Fruit fly (Drosophila melanogaster) whole organism, prepupa: ENCODE measurements around the gene lic.

Source experiments
- CG10631 ChIP-seq: fragments of 200-800 bp; sonication (Bioruptor generic); optimal IDR thresholded peaks from 2 replicates; lab custom pipeline; 2016; ENCODE audit warnings: missing biosample characterization, missing genetic modification characterization
- CG10669 ChIP-seq: fragments of 200-800 bp; sonication (Bioruptor generic); optimal IDR thresholded peaks from 3 replicates; lab custom pipeline; 2018; ENCODE audit warnings: missing biosample characterization, mild to moderate bottlenecking, missing genetic modification characterization, moderate library complexity
- CG11294 ChIP-seq: fragments of 200-800 bp; sonication (Bioruptor generic); IDR thresholded peaks from 2 replicates; pipeline ENCODE4 v1.3.6; 2022; ENCODE audit warnings: missing biosample characterization, missing genetic modification characterization
- CG11762 ChIP-seq: fragments of 200-800 bp; sonication (Bioruptor generic); optimal IDR thresholded peaks from 3 replicates; lab custom pipeline; 2016; ENCODE audit warnings: missing biosample characterization, missing genetic modification characterization; ENCODE audit not compliant: insufficient read depth
- CG11902 ChIP-seq: fragments of 200-800 bp; sonication (Bioruptor generic); optimal IDR thresholded peaks from 3 replicates; lab custom pipeline; 2016; ENCODE audit warnings: missing biosample characterization, missing genetic modification characterization
- CG15336 ChIP-seq: fragments of 200-800 bp; sonication (Bioruptor generic); IDR thresholded peaks from 2 replicates; pipeline ENCODE4 v1.3.6; 2022; ENCODE audit warnings: missing biosample characterization, missing genetic modification characterization
- CG1621 ChIP-seq: fragments of 200-800 bp; sonication (Bioruptor generic); optimal IDR thresholded peaks from 3 replicates; lab custom pipeline; 2018; ENCODE audit warnings: missing biosample characterization, mild to moderate bottlenecking, missing genetic modification characterization
- CG16779 ChIP-seq: fragments of 200-800 bp; sonication (Bioruptor generic); optimal IDR thresholded peaks from 3 replicates; lab custom pipeline; 2017; ENCODE audit warnings: missing biosample characterization, mild to moderate bottlenecking, missing genetic modification characterization
- CG31627 ChIP-seq: fragments of 200-800 bp; sonication (Bioruptor generic); optimal IDR thresholded peaks from 3 replicates; lab custom pipeline; 2016; ENCODE audit warnings: missing biosample characterization, missing genetic modification characterization
- CG32006 ChIP-seq: fragments of 200-800 bp; sonication (Bioruptor generic); optimal IDR thresholded peaks from 3 replicates; lab custom pipeline; 2017; ENCODE audit warnings: missing biosample characterization, mild to moderate bottlenecking, missing genetic modification characterization
- CG3919 ChIP-seq: fragments of 200-800 bp; sonication (Bioruptor generic); optimal IDR thresholded peaks from 3 replicates; lab custom pipeline; 2016; ENCODE audit warnings: missing biosample characterization, missing genetic modification characterization
- CG4318 ChIP-seq: fragments of 200-800 bp; sonication (Bioruptor generic); optimal IDR thresholded peaks from 3 replicates; lab custom pipeline; 2017; ENCODE audit warnings: missing biosample characterization, mild to moderate bottlenecking, missing genetic modification characterization
- CG6163 ChIP-seq: fragments of 200-800 bp; sonication (Bioruptor generic); IDR thresholded peaks from 3 replicates; pipeline ENCODE4 v1.3.6; 2022; ENCODE audit warnings: missing biosample characterization, missing genetic modification characterization
- CG6276 ChIP-seq: fragments of 200-800 bp; sonication (Bioruptor generic); optimal IDR thresholded peaks from 2 replicates; lab custom pipeline; 2017; ENCODE audit warnings: missing biosample characterization, mild to moderate bottlenecking, missing genetic modification characterization
- CG6808 ChIP-seq: fragments of 200-800 bp; sonication (Bioruptor generic); optimal IDR thresholded peaks from 3 replicates; lab custom pipeline; 2017; ENCODE audit warnings: missing biosample characterization, missing genetic modification characterization, mild to moderate bottlenecking, moderate library complexity, missing genetic modification reagents
- CG6854 ChIP-seq: fragments of 200-800 bp; sonication (Bioruptor generic); optimal IDR thresholded peaks from 2 replicates; lab custom pipeline; 2017; ENCODE audit warnings: missing biosample characterization, mild to moderate bottlenecking, missing genetic modification characterization
- CG7368 ChIP-seq: fragments of 200-800 bp; sonication (Bioruptor generic); optimal IDR thresholded peaks from 3 replicates; lab custom pipeline; 2016; ENCODE audit warnings: missing biosample characterization, missing genetic modification characterization
- CG8319 ChIP-seq: fragments of 200-800 bp; sonication (Bioruptor generic); optimal IDR thresholded peaks from 3 replicates; lab custom pipeline; 2016; ENCODE audit warnings: missing biosample characterization, missing genetic modification characterization
- CG8632 ChIP-seq: fragments of 200-800 bp; sonication (Bioruptor generic); optimal IDR thresholded peaks from 3 replicates; lab custom pipeline; 2016; ENCODE audit warnings: missing biosample characterization, missing genetic modification characterization
- Eip75B ChIP-seq: fragments of 200-800 bp; sonication (Bioruptor generic); optimal IDR thresholded peaks from 3 replicates; lab custom pipeline; 2016; ENCODE audit warnings: missing biosample characterization, missing genetic modification characterization
- Eip78C ChIP-seq: fragments of 200-800 bp; sonication (Bioruptor generic); peaks from one replicate; lab custom pipeline; 2016; ENCODE audit warnings: missing biosample characterization, missing genetic modification characterization
- Ets21C ChIP-seq: fragments of 200-800 bp; sonication (Bioruptor generic); optimal IDR thresholded peaks from 3 replicates; lab custom pipeline; 2016; ENCODE audit warnings: missing biosample characterization, missing genetic modification characterization
- Hr38 ChIP-seq: sonication (Bioruptor generic); optimal IDR thresholded peaks from 2 replicates; lab custom pipeline; 2016; ENCODE audit warnings: missing biosample characterization, missing genetic modification characterization
- Hr39 ChIP-seq: fragments of 200-800 bp; sonication (Bioruptor generic); optimal IDR thresholded peaks from 2 replicates; lab custom pipeline; 2016; ENCODE audit warnings: missing biosample characterization, missing genetic modification characterization
- Hr4 ChIP-seq: fragments of 200-800 bp; sonication (Bioruptor generic); optimal IDR thresholded peaks from 3 replicates; lab custom pipeline; 2016; ENCODE audit warnings: missing biosample characterization, missing genetic modification characterization
- Lpt ChIP-seq: fragments of 200-800 bp; sonication (Bioruptor generic); optimal IDR thresholded peaks from 3 replicates; lab custom pipeline; 2016; ENCODE audit warnings: missing biosample characterization, missing genetic modification characterization
- Smox ChIP-seq: fragments of 200-800 bp; sonication (Bioruptor generic); optimal IDR thresholded peaks from 3 replicates; lab custom pipeline; 2016; ENCODE audit warnings: missing biosample characterization, missing genetic modification characterization
- Sox14 ChIP-seq: fragments of 200-800 bp; sonication (Bioruptor generic); optimal IDR thresholded peaks from 3 replicates; lab custom pipeline; 2016; ENCODE audit warnings: missing biosample characterization, missing genetic modification characterization
- Sox15 ChIP-seq: fragments of 200-800 bp; sonication (Bioruptor generic); optimal IDR thresholded peaks from 3 replicates; lab custom pipeline; 2016; ENCODE audit warnings: missing biosample characterization, missing genetic modification characterization
- achi ChIP-seq: fragments of 200-800 bp; sonication (Bioruptor generic); optimal IDR thresholded peaks from 3 replicates; lab custom pipeline; 2016; ENCODE audit warnings: missing biosample characterization, missing genetic modification characterization
- acj6 ChIP-seq: fragments of 200-800 bp; sonication (Bioruptor generic); optimal IDR thresholded peaks from 3 replicates; lab custom pipeline; 2016; ENCODE audit warnings: missing biosample characterization, missing genetic modification characterization
- cyc ChIP-seq: fragments of 200-800 bp; sonication (Bioruptor generic); optimal IDR thresholded peaks from 3 replicates; lab custom pipeline; 2016; ENCODE audit warnings: missing biosample characterization, missing genetic modification characterization
- dac ChIP-seq: fragments of 200-800 bp; sonication (Bioruptor generic); optimal IDR thresholded peaks from 2 replicates; lab custom pipeline; 2017; ENCODE audit warnings: missing biosample characterization, mild to moderate bottlenecking, missing genetic modification characterization
- dsx ChIP-seq: fragments of 200-800 bp; optimal IDR thresholded peaks from 3 replicates; lab custom pipeline; 2019; ENCODE audit warnings: missing biosample characterization, mild to moderate bottlenecking, missing genetic modification characterization, moderate library complexity; ENCODE audit not compliant: poor library complexity, severe bottlenecking
- eg ChIP-seq: fragments of 200-800 bp; sonication (Bioruptor generic); IDR thresholded peaks from 3 replicates; pipeline ENCODE4 v1.3.6; 2022; ENCODE audit warnings: missing biosample characterization, missing genetic modification characterization
- esn ChIP-seq: fragments of 200-800 bp; sonication (Bioruptor generic); optimal IDR thresholded peaks from 2 replicates; lab custom pipeline; 2016; ENCODE audit warnings: missing biosample characterization, mild to moderate bottlenecking, missing genetic modification characterization, moderate library complexity
- fd85E ChIP-seq: fragments of 200-800 bp; sonication (Bioruptor generic); optimal IDR thresholded peaks from 3 replicates; lab custom pipeline; 2016; ENCODE audit warnings: missing biosample characterization, missing genetic modification characterization
- fkh ChIP-seq: fragments of 200-800 bp; sonication (Bioruptor generic); optimal IDR thresholded peaks from 3 replicates; lab custom pipeline; 2017; ENCODE audit warnings: missing biosample characterization, mild to moderate bottlenecking, missing genetic modification characterization, moderate library complexity
- lz ChIP-seq: fragments of 200-800 bp; sonication (Bioruptor generic); optimal IDR thresholded peaks from 3 replicates; lab custom pipeline; 2016; ENCODE audit warnings: missing biosample characterization, missing genetic modification characterization
- pdm3 ChIP-seq: fragments of 200-800 bp; sonication (Bioruptor generic); optimal IDR thresholded peaks from 3 replicates; lab custom pipeline; 2016; ENCODE audit warnings: missing biosample characterization, missing genetic modification characterization
- salr ChIP-seq, 2 experiments: fragments of 200-800 bp; sonication (Bioruptor generic); optimal IDR thresholded peaks; 3 replicates each; lab custom pipeline; 2016 to 2018; ENCODE audit warnings: missing biosample characterization in 2 of 2, missing genetic modification characterization in 2 of 2, mild to moderate bottlenecking in 1 of 2
- spab ChIP-seq: fragments of 200-800 bp; sonication (Bioruptor generic); optimal IDR thresholded peaks from 2 replicates; lab custom pipeline; 2017; ENCODE audit warnings: missing biosample characterization, mild to moderate bottlenecking, missing genetic modification characterization, missing genetic modification reagents
- ss ChIP-seq, 2 experiments: fragments of 200-800 bp; sonication (Bioruptor generic); optimal IDR thresholded peaks; 2 replicates in 1 of 2; 3 replicates in 1 of 2; lab custom pipeline; 2017 to 2018; ENCODE audit warnings: mild to moderate bottlenecking in 2 of 2, missing biosample characterization in 2 of 2, missing genetic modification characterization in 2 of 2, moderate library complexity in 1 of 2
- svp ChIP-seq: fragments of 200-800 bp; sonication (Bioruptor generic); peaks from one replicate; lab custom pipeline; 2016; ENCODE audit warnings: missing biosample characterization, missing genetic modification characterization
- topi ChIP-seq: fragments of 200-800 bp; sonication (Bioruptor generic); optimal IDR thresholded peaks from 3 replicates; lab custom pipeline; 2016; ENCODE audit warnings: missing biosample characterization, missing genetic modification characterization

The lic gene

dm6 chrX:13127973-13128749 is 37.2 kb downstream of the lic start (continued):
- peak; percentile 23 for TF ChIP-seq CG8319 (GFP tag; lab: Kevin White, UChicago)
- peak; percentile 29 for TF ChIP-seq CG10669 (GFP tag; lab: Kevin White, UChicago)
- TF ChIP-seq CG11902 (GFP tag; lab: Kevin White, UChicago), result no peak
- no peak for TF ChIP-seq Hr38 (GFP tag; lab: Kevin White, UChicago)
- TF ChIP-seq svp (GFP tag; lab: Kevin White, UChicago), result peak; percentile 84
- TF ChIP-seq CG31627 (GFP tag; lab: Kevin White, UChicago), result peak; percentile 61
- TF ChIP-seq CG4318, result peak; percentile 42
- no peak for TF ChIP-seq CG16779
- peak; percentile 90 for TF ChIP-seq Eip78C (GFP tag; lab: Kevin White, UChicago)
- peak; percentile 33 for TF ChIP-seq CG11762 (GFP tag; lab: Kevin White, UChicago)
- TF ChIP-seq, all 60 proteins: peak for 52

- TF ChIP-seq Eip78C (GFP tag; lab: Kevin White, UChicago) (peak; percentile 78), Hr4 (GFP tag; lab: Kevin White, UChicago) (no peak), CG6808 (GFP tag; lab: Kevin White, UChicago) (no peak), dac (no peak), CG31627 (GFP tag; lab: Kevin White, UChicago) (no peak), CG3919 (GFP tag; lab: Kevin White, UChicago) (no peak), pdm3 (GFP tag; lab: Kevin White, UChicago) (no peak), CG1621 (no peak), CG32006 (no peak), CG7368 (GFP tag; lab: Kevin White, UChicago) (no peak), Ets21C (no peak), Lpt (GFP tag; lab: Kevin White, UChicago) (no peak), salr (GFP tag; optimal IDR thresholded peaks at IDR 0.05; lab: Kevin White, UChicago) (no peak), CG10631 (no peak), Sox14 (GFP tag; lab: Kevin White, UChicago) (peak; percentile 14), fd85E (GFP tag; lab: Kevin White, UChicago) (no peak), eg (GFP tag; lab: Robert Waterston, UW) (peak; percentile 30; the same call in 1 of the 3 replicates), CG6854 (GFP tag; lab: Kevin White, UChicago) (no peak), cyc (GFP tag; lab: Kevin White, UChicago) (no peak), acj6 (GFP tag; lab: Kevin White, UChicago) (no peak), Eip75B (GFP tag; lab: Kevin White, UChicago) (peak; percentile 25), CG15336 (GFP tag; lab: Robert Waterston, UW) (no peak; the same call in 1 of the 2 replicates), topi (GFP tag; lab: Kevin White, UChicago) (peak; percentile 21), svp (GFP tag; lab: Kevin White, UChicago) (peak; percentile 76), CG6163 (GFP tag; lab: Robert Waterston, UW) (peak; percentile 29; the same call in 1 of the 3 replicates), CG8319 (GFP tag; lab: Kevin White, UChicago) (no peak), achi (GFP tag; lab: Kevin White, UChicago) (no peak), Sox15 (GFP tag; lab: Kevin White, UChicago) (no peak), esn (GFP tag; lab: Kevin White, UChicago) (peak; percentile 33), fkh (GFP tag; lab: Kevin White, UChicago) (peak; percentile 54), CG11294 (GFP tag; lab: Robert Waterston, UW) (no peak), CG16779 (no peak), Smox (GFP tag; lab: Kevin White, UChicago) (no peak), lz (GFP tag; lab: Kevin White, UChicago) (no peak), Hr39 (GFP tag; lab: Kevin White, UChicago) (no peak), ss (GFP tag; optimal IDR thresholded peaks at IDR 0.05; lab: Kevin White, UChicago) (no peak), CG8632 (GFP tag; lab: Kevin White, UChicago) (no peak), CG4318 (no peak), CG11762 (GFP tag; lab: Kevin White, UChicago) (no peak), Hr38 (GFP tag; lab: Kevin White, UChicago) (no peak), spab (no peak), dsx (GFP tag; lab: Kevin White, UChicago) (peak; percentile 14), CG6276 (GFP tag; lab: Kevin White, UChicago) (no peak)
Observed at dm6 chrX:13128750-13129152, 37.8 kb downstream of the lic start, which contains the start of the genes CG32638, CG15717 and MFS10. Gene CG32638 (minus strand): TSS chrX:13128794. Gene CG15717 (plus strand): TSS chrX:13128952. Gene MFS10 (plus strand): TSS chrX:13129018.
